Worm (Caenorhabditis elegans) whole organism, L3 larva: ENCODE results near the gene nlp-24.

Experiments
- R02D3.7 ChIP-seq: fragments of 150-350 bp; optimal IDR thresholded peaks from 2 replicates; lab custom pipeline; 2014; ENCODE audit warnings: missing biosample characterization, missing genetic modification characterization
- ZK546.5 ChIP-seq: sonication (generic microtip); optimal IDR thresholded peaks from 2 replicates; lab custom pipeline; 2017; ENCODE audit warnings: missing biosample characterization, missing genetic modification characterization
- ama-1 ChIP-seq: fragments of 150-350 bp; optimal IDR thresholded peaks from 2 replicates; lab custom pipeline; 2018
- ceh-16 ChIP-seq: sonication (generic microtip); optimal IDR thresholded peaks from 2 replicates; lab custom pipeline; 2017; ENCODE audit warnings: missing biosample characterization, missing genetic modification characterization
- ceh-28 ChIP-seq: fragments of 150-350 bp; optimal IDR thresholded peaks from 2 replicates; lab custom pipeline; 2014; ENCODE audit warnings: missing biosample characterization, missing genetic modification reagents, missing genetic modification characterization
- ceh-82 ChIP-seq: fragments of 150-350 bp; optimal IDR thresholded peaks from 2 replicates; lab custom pipeline; 2014; ENCODE audit warnings: missing biosample characterization, missing genetic modification characterization
- egl-27 ChIP-seq: sonication (generic microtip); optimal IDR thresholded peaks from 4 replicates; lab custom pipeline; 2017; ENCODE audit warnings: missing biosample characterization, missing genetic modification reagents, missing genetic modification characterization
- egl-5 ChIP-seq: fragments of 150-350 bp; optimal IDR thresholded peaks from 2 replicates; lab custom pipeline; 2017; ENCODE audit warnings: missing biosample characterization, missing genetic modification reagents, missing genetic modification characterization, inconsistent platforms
- elt-1 ChIP-seq: fragments of 150-350 bp; optimal IDR thresholded peaks from 2 replicates; lab custom pipeline; 2014; ENCODE audit warnings: missing biosample characterization, missing genetic modification characterization
- elt-2 ChIP-seq: sonication (generic microtip); optimal IDR thresholded peaks from 2 replicates; lab custom pipeline; 2016; ENCODE audit warnings: missing genetic modification reagents, mild to moderate bottlenecking, missing genetic modification characterization, missing compliant biosample characterization
- elt-3 ChIP-seq, 3 experiments: fragments of 150-350 bp in 1 of 3; sonication (generic microtip) in 2 of 3; optimal IDR thresholded peaks; 2 replicates in 2 of 3; 4 replicates in 1 of 3; lab custom pipeline; 2014 to 2017; ENCODE audit warnings: missing biosample characterization in 3 of 3, missing genetic modification characterization in 3 of 3
- eor-1 ChIP-seq, 2 experiments: fragments of 150-350 bp; optimal IDR thresholded peaks; 2 replicates each; lab custom pipeline; 2014 to 2018; ENCODE audit warnings: missing biosample characterization in 2 of 2, missing genetic modification characterization in 2 of 2
- fkh-10 ChIP-seq: sonication (generic microtip); optimal IDR thresholded peaks from 2 replicates; lab custom pipeline; 2017; ENCODE audit warnings: missing biosample characterization, missing genetic modification reagents, missing genetic modification characterization
- fkh-2 ChIP-seq: fragments of 150-350 bp; optimal IDR thresholded peaks from 2 replicates; lab custom pipeline; 2014; ENCODE audit warnings: missing biosample characterization, missing genetic modification reagents, missing genetic modification characterization
- fos-1 ChIP-seq: fragments of 150-350 bp; optimal IDR thresholded peaks from 2 replicates; lab custom pipeline; 2014; ENCODE audit warnings: missing biosample characterization, missing genetic modification characterization
- hmg-11 ChIP-seq: sonication (generic microtip); optimal IDR thresholded peaks from 2 replicates; lab custom pipeline; 2016; ENCODE audit warnings: missing genetic modification characterization, missing compliant biosample characterization
- jun-1 ChIP-seq: fragments of 150-350 bp; optimal IDR thresholded peaks from 2 replicates; lab custom pipeline; 2014; ENCODE audit warnings: missing biosample characterization, missing genetic modification reagents, missing genetic modification characterization
- lin-15B ChIP-seq: fragments of 150-350 bp; optimal IDR thresholded peaks from 2 replicates; lab custom pipeline; 2014; ENCODE audit warnings: missing biosample characterization, missing genetic modification characterization
- lin-39 ChIP-seq: fragments of 150-350 bp; optimal IDR thresholded peaks from 2 replicates; lab custom pipeline; 2018; ENCODE audit warnings: missing biosample characterization, missing genetic modification reagents, missing genetic modification characterization
- lsy-12 ChIP-seq: sonication (generic microtip); optimal IDR thresholded peaks from 2 replicates; lab custom pipeline; 2016; ENCODE audit warnings: mild to moderate bottlenecking, missing genetic modification characterization, missing compliant biosample characterization
- mdl-1 ChIP-seq: fragments of 150-350 bp; optimal IDR thresholded peaks from 2 replicates; lab custom pipeline; 2014; ENCODE audit warnings: missing biosample characterization, missing genetic modification characterization
- nfya-1 ChIP-seq: sonication (generic microtip); optimal IDR thresholded peaks from 2 replicates; lab custom pipeline; 2017; ENCODE audit warnings: missing genetic modification characterization, mild to moderate bottlenecking, missing compliant biosample characterization, antibody characterized with exemption, moderate library complexity; ENCODE audit not compliant: insufficient read depth
- nhr-11 ChIP-seq: fragments of 150-350 bp; optimal IDR thresholded peaks from 2 replicates; lab custom pipeline; 2014; ENCODE audit warnings: missing biosample characterization, missing genetic modification characterization
- nhr-12 ChIP-seq: fragments of 150-350 bp; optimal IDR thresholded peaks from 2 replicates; lab custom pipeline; 2014; ENCODE audit warnings: missing biosample characterization, missing genetic modification characterization
- nhr-23 ChIP-seq: fragments of 150-350 bp; optimal IDR thresholded peaks from 2 replicates; lab custom pipeline; 2014; ENCODE audit warnings: missing biosample characterization, missing genetic modification reagents, missing genetic modification characterization
- nhr-237 ChIP-seq: fragments of 150-350 bp; optimal IDR thresholded peaks from 2 replicates; lab custom pipeline; 2014; ENCODE audit warnings: missing biosample characterization, missing genetic modification characterization
- nhr-25 ChIP-seq: sonication (generic microtip); optimal IDR thresholded peaks from 2 replicates; lab custom pipeline; 2017; ENCODE audit warnings: missing biosample characterization, missing genetic modification characterization
- nhr-28 ChIP-seq: fragments of 150-350 bp; optimal IDR thresholded peaks from 2 replicates; lab custom pipeline; 2014; ENCODE audit warnings: missing biosample characterization, missing genetic modification characterization
- nhr-43 ChIP-seq: sonication (generic microtip); optimal IDR thresholded peaks from 2 replicates; lab custom pipeline; 2016; ENCODE audit warnings: mild to moderate bottlenecking, missing genetic modification characterization, missing compliant biosample characterization; ENCODE audit not compliant: poor library complexity, severe bottlenecking
- nhr-67 ChIP-seq: fragments of 150-350 bp; optimal IDR thresholded peaks from 2 replicates; lab custom pipeline; 2014; ENCODE audit warnings: missing biosample characterization, missing genetic modification characterization
- nhr-76 ChIP-seq: fragments of 150-350 bp; sonication (generic microtip); optimal IDR thresholded peaks from 5 replicates; lab custom pipeline; 2014; ENCODE audit warnings: missing biosample characterization, missing genetic modification characterization
- nhr-77 ChIP-seq: fragments of 150-350 bp; optimal IDR thresholded peaks from 2 replicates; lab custom pipeline; 2014; ENCODE audit warnings: missing biosample characterization, missing genetic modification characterization
- pha-4 ChIP-seq: fragments of 150-350 bp; optimal IDR thresholded peaks from 2 replicates; lab custom pipeline; 2014; ENCODE audit warnings: missing biosample characterization, missing genetic modification reagents, missing genetic modification characterization
- pqm-1 ChIP-seq: fragments of 150-350 bp; optimal IDR thresholded peaks from 2 replicates; lab custom pipeline; 2017; ENCODE audit warnings: missing biosample characterization, missing genetic modification characterization, inconsistent platforms
- sea-2 ChIP-seq: fragments of 150-350 bp; sonication (generic microtip); optimal IDR thresholded peaks from 4 replicates; lab custom pipeline; 2014; ENCODE audit warnings: missing biosample characterization, missing genetic modification reagents, missing genetic modification characterization
- skn-1 ChIP-seq: fragments of 150-350 bp; optimal IDR thresholded peaks from 2 replicates; lab custom pipeline; 2014; ENCODE audit warnings: missing biosample characterization, missing genetic modification characterization
- snpc-4 ChIP-seq: fragments of 150-350 bp; optimal IDR thresholded peaks from 2 replicates; lab custom pipeline; 2014; ENCODE audit warnings: missing biosample characterization, missing genetic modification characterization
- tbx-2 ChIP-seq: sonication (generic microtip); optimal IDR thresholded peaks from 2 replicates; lab custom pipeline; 2016; ENCODE audit warnings: mild to moderate bottlenecking, missing genetic modification characterization, missing compliant biosample characterization
- unc-39 ChIP-seq: sonication (generic microtip); optimal IDR thresholded peaks from 4 replicates; lab custom pipeline; 2017; ENCODE audit warnings: missing biosample characterization, missing genetic modification characterization
- unc-62 ChIP-seq: fragments of 150-350 bp; sonication (generic microtip); optimal IDR thresholded peaks from 4 replicates; lab custom pipeline; 2014; ENCODE audit warnings: missing biosample characterization, missing genetic modification reagents, missing genetic modification characterization
- zag-1 ChIP-seq: fragments of 150-350 bp; optimal IDR thresholded peaks from 2 replicates; lab custom pipeline; 2014; ENCODE audit warnings: missing biosample characterization, missing genetic modification characterization
- ztf-11 ChIP-seq: fragments of 150-350 bp; optimal IDR thresholded peaks from 2 replicates; lab custom pipeline; 2014; ENCODE audit warnings: missing biosample characterization, missing genetic modification characterization
- ztf-4 ChIP-seq: fragments of 150-350 bp; optimal IDR thresholded peaks from 2 replicates; lab custom pipeline; 2014; ENCODE audit warnings: missing biosample characterization, missing genetic modification characterization

The nlp-24 gene

DNA sequence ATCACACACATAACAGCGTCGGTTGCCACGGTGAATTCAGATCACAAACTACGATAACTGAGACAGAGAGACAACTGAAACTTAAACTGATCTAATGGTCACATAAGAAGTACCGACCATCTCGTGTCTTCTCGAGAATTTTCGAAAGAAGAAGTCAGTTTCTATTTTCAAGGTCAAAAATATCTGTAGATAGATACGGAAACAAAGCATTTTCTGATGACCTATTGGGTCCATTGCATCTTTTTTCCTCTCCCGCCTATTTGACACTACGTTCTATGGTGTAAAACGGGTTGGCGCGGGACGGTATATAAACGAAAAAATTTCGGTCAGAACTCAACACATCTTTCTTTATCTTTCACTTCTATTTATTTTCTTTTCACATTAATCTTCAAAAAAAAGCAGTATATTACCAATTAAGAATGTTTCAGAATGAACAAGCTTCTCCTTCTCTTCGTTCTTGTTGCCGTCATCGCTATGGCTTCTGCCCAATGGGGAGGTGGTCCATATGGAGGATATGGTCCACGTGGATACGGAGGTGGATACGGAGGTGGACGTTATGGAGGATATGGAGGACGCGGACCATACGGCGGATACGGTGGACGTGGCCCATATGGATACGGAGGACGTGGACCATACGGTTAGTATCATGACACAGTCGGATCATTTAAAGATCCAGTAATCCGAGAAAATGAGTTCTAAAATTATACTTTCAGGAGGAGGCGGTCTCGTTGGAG, at the start of gene nlp-24:
TSS of gene nlp-24 (plus strand) at position 429 of the 734 bp plus-strand sequence.
- TF ChIP-seq tbx-2: no peak
- TF ChIP-seq egl-27 (tag; lab: Kevin White, UChicago): no peak
- TF ChIP-seq R02D3.7 (tag; lab: Kevin White, UChicago): no peak
- no peak for TF ChIP-seq nhr-237 (tag; lab: Kevin White, UChicago)
- no peak for TF ChIP-seq unc-39
- TF ChIP-seq nhr-11 (tag; lab: Kevin White, UChicago): no peak
- TF ChIP-seq nhr-43 (tag; lab: Kevin White, UChicago): peak; percentile 61
- no peak for TF ChIP-seq hmg-11
- no peak for TF ChIP-seq skn-1 (tag; lab: Kevin White, UChicago)
- no peak for TF ChIP-seq ztf-4 (tag; lab: Kevin White, UChicago)
- TF ChIP-seq nhr-23 (tag; lab: Kevin White, UChicago): peak; percentile 70
- no peak for TF ChIP-seq egl-5 (tag; lab: Kevin White, UChicago)
- no peak for TF ChIP-seq nhr-28
- TF ChIP-seq sea-2: no peak
- no peak for TF ChIP-seq ceh-82
- TF ChIP-seq elt-1 (tag; lab: Kevin White, UChicago): peak; percentile 91
- TF ChIP-seq nfya-1 (tag; lab: Kevin White, UChicago): peak; percentile 23
- TF ChIP-seq mdl-1 (tag; lab: Kevin White, UChicago): no peak
- TF ChIP-seq nhr-25 (tag; lab: Kevin White, UChicago): peak; percentile 71
- no peak for TF ChIP-seq fos-1
- no peak for TF ChIP-seq snpc-4 (tag; lab: Kevin White, UChicago)
- TF ChIP-seq eor-1 (tag; optimal IDR thresholded peaks at IDR 0.05; lab: Kevin White, UChicago): no peak
- TF ChIP-seq ceh-16 (tag; lab: Kevin White, UChicago): no peak
- TF ChIP-seq ama-1 (lab: Kevin White, UChicago): peak; percentile 86
- no peak for TF ChIP-seq fkh-10 (GFP tag; lab: Kevin White, UChicago)
- TF ChIP-seq lin-39 (tag; lab: Kevin White, UChicago): no peak
- TF ChIP-seq nhr-67 (tag; lab: Kevin White, UChicago): no peak

DNA sequence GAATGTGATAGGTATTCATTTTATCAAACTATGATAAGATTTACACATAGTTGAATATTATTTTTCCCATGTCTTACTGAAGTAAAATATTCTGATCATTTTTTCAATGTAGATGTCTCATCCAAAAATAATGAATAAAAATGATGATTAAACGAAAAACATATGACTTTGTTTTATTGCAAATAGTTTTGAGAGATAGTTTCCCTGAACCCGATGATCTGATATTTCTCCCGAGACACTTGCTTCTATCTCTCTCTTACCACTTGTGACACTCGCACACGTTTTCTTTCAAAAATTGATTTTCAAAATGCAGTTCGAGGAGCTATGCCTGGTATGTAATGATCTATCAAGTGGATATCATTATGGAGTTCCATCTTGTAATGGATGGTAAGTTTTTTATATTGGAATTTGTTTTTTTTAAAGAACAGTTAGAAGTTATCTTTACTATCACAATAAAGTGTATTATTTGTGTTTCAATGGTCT, 46.0 kb upstream of the nlp-24 start, which contains the start of the genes nhr-101 and pms-2:
TSS of gene nhr-101 (plus strand) at position 308 of the 483 bp plus-strand sequence.
TSS of gene pms-2 (minus strand) at position 433 of the 483 bp plus-strand sequence.
- TF ChIP-seq ztf-11 (tag; lab: Kevin White, UChicago) (no peak), zag-1 (tag; lab: Kevin White, UChicago) (no peak), pqm-1 (tag; lab: Kevin White, UChicago) (peak; percentile 11), elt-2 (tag; lab: Kevin White, UChicago) (peak; percentile 19)

DNA sequence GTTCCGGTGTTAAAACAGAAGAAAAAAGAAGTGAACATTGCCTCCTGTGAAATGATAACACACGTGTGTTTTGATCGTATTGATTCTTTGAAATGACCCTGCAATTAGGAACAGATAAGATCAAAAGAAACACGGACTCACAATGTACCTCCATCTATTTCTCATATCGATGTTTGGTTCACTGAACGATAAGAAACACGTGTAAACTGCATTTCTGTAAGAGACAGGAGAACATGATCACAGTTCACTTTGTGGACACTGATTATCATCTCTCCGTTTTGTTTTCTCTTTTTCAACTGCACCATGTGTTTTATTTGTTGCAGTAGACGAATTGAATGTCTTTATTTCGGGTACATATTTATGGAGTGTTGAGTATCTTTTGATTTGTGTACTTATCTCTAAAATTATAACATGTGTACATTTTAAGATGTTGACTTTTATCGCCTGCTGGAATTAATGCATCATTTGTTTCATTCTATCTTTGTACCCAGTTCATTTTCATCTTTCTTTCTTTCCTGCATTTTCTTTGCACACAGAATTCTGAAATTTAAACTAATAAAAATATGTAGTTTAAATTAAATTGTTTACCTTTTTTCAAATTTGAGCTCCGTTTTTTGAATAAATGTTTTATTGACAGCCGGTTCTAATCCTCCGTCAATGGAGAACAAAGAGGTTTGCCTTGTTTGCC, 43.2 kb upstream of the nlp-24 start, which contains the start of the genes H12C20.7 and nhr-68:
TSS of gene H12C20.7 (minus strand) at position 188 of the 688 bp plus-strand sequence.
TSS of gene nhr-68 (plus strand) at position 638 of the 688 bp plus-strand sequence.
- TF ChIP-seq pha-4 (tag; lab: Kevin White, UChicago) (peak; percentile 95), egl-27 (tag; lab: Kevin White, UChicago) (peak; percentile 72), nhr-23 (tag; lab: Kevin White, UChicago) (peak; percentile 93), egl-5 (tag; lab: Kevin White, UChicago) (no peak), fkh-2 (tag; lab: Kevin White, UChicago) (no peak), unc-39 (no peak), ceh-28 (tag; lab: Kevin White, UChicago) (peak; percentile 52), sea-2 (no peak), nhr-76 (peak; percentile 9), nfya-1 (tag; lab: Kevin White, UChicago) (peak; percentile 65), tbx-2 (peak; percentile 87), fos-1 (peak; percentile 60), pqm-1 (tag; lab: Kevin White, UChicago) (peak; percentile 99), skn-1 (tag; lab: Kevin White, UChicago) (peak; percentile 77), ztf-4 (tag; lab: Kevin White, UChicago) (peak; percentile 52), lin-15B (tag; lab: Kevin White, UChicago) (peak; percentile 23), lsy-12 (tag; lab: Kevin White, UChicago) (peak; percentile 95), elt-2 (tag; lab: Kevin White, UChicago) (peak; percentile 99), ztf-11 (tag; lab: Kevin White, UChicago) (no peak), nhr-25 (tag; lab: Kevin White, UChicago) (peak; percentile 94), ceh-82 (no peak), elt-3 (tag; optimal IDR thresholded peaks at IDR 0.05; lab: Kevin White, UChicago) (peak in 2 of 3 experiments; percentile 75 to 77), hmg-11 (no peak), jun-1 (tag; lab: Kevin White, UChicago) (peak; percentile 91), unc-62 (GFP tag; lab: Kevin White, UChicago) (peak; percentile 22), ZK546.5 (no peak), nhr-43 (tag; lab: Kevin White, UChicago) (peak; percentile 99), R02D3.7 (tag; lab: Kevin White, UChicago) (peak; percentile 50), nhr-77 (tag; lab: Kevin White, UChicago) (peak; percentile 31), mdl-1 (tag; lab: Kevin White, UChicago) (peak; percentile 76), nhr-12 (tag; lab: Kevin White, UChicago) (no peak), elt-1 (tag; lab: Kevin White, UChicago) (peak; percentile 50), nhr-28 (peak; percentile 48)
